Worm (Caenorhabditis elegans): ENCODE data around the gene try-11.

DNA sequence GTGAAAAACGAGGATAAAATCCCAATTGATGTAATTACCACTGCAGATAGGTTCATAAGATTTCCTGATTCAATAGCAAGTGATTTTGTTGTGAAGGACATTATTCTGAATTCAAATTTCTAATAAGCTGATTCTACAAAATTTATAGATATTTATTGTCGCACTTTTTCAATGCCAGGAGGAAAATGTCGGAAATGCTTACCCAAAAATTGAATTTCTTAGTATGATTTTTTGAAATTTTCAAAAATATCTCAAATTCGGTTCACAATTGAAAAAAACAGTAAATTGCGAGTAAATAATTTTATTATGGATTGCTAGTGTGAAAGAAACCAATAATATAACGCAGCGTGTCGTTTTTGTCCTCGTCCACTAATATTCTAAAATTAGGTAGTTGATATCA is 41.4 kb downstream of the try-11 start, which contains the start of gene srbc-10:
- no peak for TF ChIP-seq ceh-44 (GFP tag; IDR thresholded peaks at IDR 0.05)
- TF ChIP-seq egl-27 (tag; optimal IDR thresholded peaks at IDR 0.05), result no peak

Measured in whole organism, L4 larva.